Worm (Caenorhabditis elegans) whole organism, L3 larva: ENCODE data around the gene lrr-1.

Experiments used
- ama-1 ChIP-seq: fragments of 150-350 bp; optimal IDR thresholded peaks from 2 replicates; lab custom pipeline; 2018
- lin-15B ChIP-seq: fragments of 150-350 bp; optimal IDR thresholded peaks from 2 replicates; lab custom pipeline; 2014; ENCODE audit warnings: missing biosample characterization, missing genetic modification characterization
- nfya-1 ChIP-seq: sonication (generic microtip); optimal IDR thresholded peaks from 2 replicates; lab custom pipeline; 2017; ENCODE audit warnings: missing genetic modification characterization, mild to moderate bottlenecking, missing compliant biosample characterization, antibody characterized with exemption, moderate library complexity; ENCODE audit not compliant: insufficient read depth
- nhr-23 ChIP-seq: fragments of 150-350 bp; optimal IDR thresholded peaks from 2 replicates; lab custom pipeline; 2014; ENCODE audit warnings: missing biosample characterization, missing genetic modification reagents, missing genetic modification characterization
- nhr-237 ChIP-seq: fragments of 150-350 bp; optimal IDR thresholded peaks from 2 replicates; lab custom pipeline; 2014; ENCODE audit warnings: missing biosample characterization, missing genetic modification characterization
- nhr-76 ChIP-seq: fragments of 150-350 bp; sonication (generic microtip); optimal IDR thresholded peaks from 5 replicates; lab custom pipeline; 2014; ENCODE audit warnings: missing biosample characterization, missing genetic modification characterization
- pha-4 ChIP-seq: fragments of 150-350 bp; optimal IDR thresholded peaks from 2 replicates; lab custom pipeline; 2014; ENCODE audit warnings: missing biosample characterization, missing genetic modification reagents, missing genetic modification characterization
- snpc-4 ChIP-seq: fragments of 150-350 bp; optimal IDR thresholded peaks from 2 replicates; lab custom pipeline; 2014; ENCODE audit warnings: missing biosample characterization, missing genetic modification characterization
- ztf-4 ChIP-seq: fragments of 150-350 bp; optimal IDR thresholded peaks from 2 replicates; lab custom pipeline; 2014; ENCODE audit warnings: missing biosample characterization, missing genetic modification characterization

DNA sequence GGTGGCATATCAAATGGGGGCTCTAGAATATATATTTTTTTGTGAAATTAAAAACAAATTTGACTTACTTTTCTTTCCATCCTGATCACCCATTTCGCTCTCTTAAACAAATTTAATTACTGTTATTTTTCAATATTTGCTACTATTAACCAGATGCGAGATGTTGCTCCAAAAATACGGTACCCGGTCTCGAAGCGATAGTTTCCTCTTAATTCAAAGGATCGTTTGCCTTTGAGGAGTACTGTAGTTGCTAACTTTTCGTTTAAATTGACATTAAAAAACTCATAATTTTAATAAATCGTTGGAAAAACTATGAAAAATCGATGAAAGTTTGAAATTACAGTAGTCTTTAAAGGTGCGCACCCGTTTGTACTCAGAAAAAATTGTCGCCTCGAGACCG lies 47.1 kb upstream of the lrr-1 start, which contains the start of gene C04G6.4:
- no peak for TF ChIP-seq nfya-1
- no peak for TF ChIP-seq nhr-237 (tag; lab: Kevin White, UChicago)
- TF ChIP-seq snpc-4 (tag; lab: Kevin White, UChicago), result no peak
- no peak for TF ChIP-seq nhr-23 (tag; lab: Kevin White, UChicago)
- no peak for TF ChIP-seq pha-4 (tag; lab: Kevin White, UChicago)
- TF ChIP-seq lin-15B (tag; lab: Kevin White, UChicago), result no peak
- TF ChIP-seq ama-1, result no peak
- TF ChIP-seq nhr-76, result no peak
- TF ChIP-seq ztf-4, result no peak
